Fruit fly (Drosophila melanogaster) whole organism, prepupa: ENCODE measurements around the gene CG5282.
A peak's percentile ranks its signal among the peaks of the same experiment; 100 is the strongest.

Experiments used
- Blimp-1 ChIP-seq: fragments of 200-800 bp; sonication (Bioruptor generic); optimal IDR thresholded peaks from 3 replicates; lab custom pipeline; 2017; ENCODE audit warnings: missing biosample characterization, missing genetic modification characterization, mild to moderate bottlenecking, moderate library complexity, missing genetic modification reagents
- CG10631 ChIP-seq: fragments of 200-800 bp; sonication (Bioruptor generic); optimal IDR thresholded peaks from 2 replicates; lab custom pipeline; 2016; ENCODE audit warnings: missing biosample characterization, missing genetic modification characterization
- CG10669 ChIP-seq: fragments of 200-800 bp; sonication (Bioruptor generic); optimal IDR thresholded peaks from 3 replicates; lab custom pipeline; 2018; ENCODE audit warnings: missing biosample characterization, mild to moderate bottlenecking, missing genetic modification characterization, moderate library complexity
- CG11294 ChIP-seq: fragments of 200-800 bp; sonication (Bioruptor generic); IDR thresholded peaks from 2 replicates; pipeline ENCODE4 v1.3.6; 2022; ENCODE audit warnings: missing biosample characterization, missing genetic modification characterization
- CG11762 ChIP-seq: fragments of 200-800 bp; sonication (Bioruptor generic); optimal IDR thresholded peaks from 3 replicates; lab custom pipeline; 2016; ENCODE audit warnings: missing biosample characterization, missing genetic modification characterization; ENCODE audit not compliant: insufficient read depth
- CG11902 ChIP-seq: fragments of 200-800 bp; sonication (Bioruptor generic); optimal IDR thresholded peaks from 3 replicates; lab custom pipeline; 2016; ENCODE audit warnings: missing biosample characterization, missing genetic modification characterization
- CG15336 ChIP-seq: fragments of 200-800 bp; sonication (Bioruptor generic); IDR thresholded peaks from 2 replicates; pipeline ENCODE4 v1.3.6; 2022; ENCODE audit warnings: missing biosample characterization, missing genetic modification characterization
- CG16779 ChIP-seq: fragments of 200-800 bp; sonication (Bioruptor generic); optimal IDR thresholded peaks from 3 replicates; lab custom pipeline; 2017; ENCODE audit warnings: missing biosample characterization, mild to moderate bottlenecking, missing genetic modification characterization
- CG3032 ChIP-seq: fragments of 200-800 bp; optimal IDR thresholded peaks from 2 replicates; lab custom pipeline; 2019; ENCODE audit warnings: missing biosample characterization, mild to moderate bottlenecking, missing genetic modification characterization, moderate library complexity
- CG34406 ChIP-seq: fragments of 200-800 bp; sonication (Bioruptor generic); optimal IDR thresholded peaks from 3 replicates; lab custom pipeline; 2016; ENCODE audit warnings: missing biosample characterization, missing genetic modification characterization
- CG3919 ChIP-seq: fragments of 200-800 bp; sonication (Bioruptor generic); optimal IDR thresholded peaks from 3 replicates; lab custom pipeline; 2016; ENCODE audit warnings: missing biosample characterization, missing genetic modification characterization
- CG4318 ChIP-seq: fragments of 200-800 bp; sonication (Bioruptor generic); optimal IDR thresholded peaks from 3 replicates; lab custom pipeline; 2017; ENCODE audit warnings: missing biosample characterization, mild to moderate bottlenecking, missing genetic modification characterization
- CG6163 ChIP-seq: fragments of 200-800 bp; sonication (Bioruptor generic); IDR thresholded peaks from 3 replicates; pipeline ENCODE4 v1.3.6; 2022; ENCODE audit warnings: missing biosample characterization, missing genetic modification characterization
- CG6276 ChIP-seq: fragments of 200-800 bp; sonication (Bioruptor generic); optimal IDR thresholded peaks from 2 replicates; lab custom pipeline; 2017; ENCODE audit warnings: missing biosample characterization, mild to moderate bottlenecking, missing genetic modification characterization
- CG6792 ChIP-seq: fragments of 200-800 bp; sonication (Bioruptor generic); optimal IDR thresholded peaks from 3 replicates; lab custom pipeline; 2016; ENCODE audit warnings: missing biosample characterization, missing genetic modification characterization
- CG6854 ChIP-seq: fragments of 200-800 bp; sonication (Bioruptor generic); optimal IDR thresholded peaks from 2 replicates; lab custom pipeline; 2017; ENCODE audit warnings: missing biosample characterization, mild to moderate bottlenecking, missing genetic modification characterization
- CG7368 ChIP-seq: fragments of 200-800 bp; sonication (Bioruptor generic); optimal IDR thresholded peaks from 3 replicates; lab custom pipeline; 2016; ENCODE audit warnings: missing biosample characterization, missing genetic modification characterization
- CG8119 ChIP-seq: fragments of 200-800 bp; sonication (Bioruptor generic); IDR thresholded peaks from 3 replicates; pipeline ENCODE4 v1.3.6; 2022; ENCODE audit warnings: missing biosample characterization, missing genetic modification characterization
- CG8632 ChIP-seq: fragments of 200-800 bp; sonication (Bioruptor generic); optimal IDR thresholded peaks from 3 replicates; lab custom pipeline; 2016; ENCODE audit warnings: missing biosample characterization, missing genetic modification characterization
- CG9139 ChIP-seq: fragments of 200-800 bp; sonication (Bioruptor generic); optimal IDR thresholded peaks from 3 replicates; lab custom pipeline; 2017; ENCODE audit warnings: missing biosample characterization, mild to moderate bottlenecking, missing genetic modification characterization
- Eip75B ChIP-seq: fragments of 200-800 bp; sonication (Bioruptor generic); optimal IDR thresholded peaks from 3 replicates; lab custom pipeline; 2016; ENCODE audit warnings: missing biosample characterization, missing genetic modification characterization
- Eip93F ChIP-seq: fragments of 200-800 bp; sonication (Bioruptor generic); optimal IDR thresholded peaks from 2 replicates; lab custom pipeline; 2016; ENCODE audit warnings: missing biosample characterization, mild to moderate bottlenecking, missing genetic modification characterization
- Ets96B ChIP-seq: fragments of 200-800 bp; optimal IDR thresholded peaks from 2 replicates; lab custom pipeline; 2019; ENCODE audit warnings: missing biosample characterization, mild to moderate bottlenecking, missing genetic modification characterization, moderate library complexity
- Gug ChIP-seq: fragments of 200-800 bp; sonication (Bioruptor generic); IDR thresholded peaks from 2 replicates; pipeline ENCODE4 v1.3.6; 2022; ENCODE audit warnings: missing biosample characterization, missing genetic modification characterization
- Hr39 ChIP-seq: fragments of 200-800 bp; sonication (Bioruptor generic); optimal IDR thresholded peaks from 2 replicates; lab custom pipeline; 2016; ENCODE audit warnings: missing biosample characterization, missing genetic modification characterization
- Smox ChIP-seq: fragments of 200-800 bp; sonication (Bioruptor generic); optimal IDR thresholded peaks from 3 replicates; lab custom pipeline; 2016; ENCODE audit warnings: missing biosample characterization, missing genetic modification characterization
- Sox102F ChIP-seq: fragments of 200-800 bp; sonication (Bioruptor generic); optimal IDR thresholded peaks from 2 replicates; lab custom pipeline; 2016; ENCODE audit warnings: missing biosample characterization, mild to moderate bottlenecking, missing genetic modification characterization
- Sox14 ChIP-seq: fragments of 200-800 bp; sonication (Bioruptor generic); optimal IDR thresholded peaks from 3 replicates; lab custom pipeline; 2016; ENCODE audit warnings: missing biosample characterization, missing genetic modification characterization
- Sox15 ChIP-seq: fragments of 200-800 bp; sonication (Bioruptor generic); optimal IDR thresholded peaks from 3 replicates; lab custom pipeline; 2016; ENCODE audit warnings: missing biosample characterization, missing genetic modification characterization
- dsx ChIP-seq: fragments of 200-800 bp; optimal IDR thresholded peaks from 3 replicates; lab custom pipeline; 2019; ENCODE audit warnings: missing biosample characterization, mild to moderate bottlenecking, missing genetic modification characterization, moderate library complexity; ENCODE audit not compliant: poor library complexity, severe bottlenecking
- eg ChIP-seq: fragments of 200-800 bp; sonication (Bioruptor generic); IDR thresholded peaks from 3 replicates; pipeline ENCODE4 v1.3.6; 2022; ENCODE audit warnings: missing biosample characterization, missing genetic modification characterization
- esn ChIP-seq: fragments of 200-800 bp; sonication (Bioruptor generic); optimal IDR thresholded peaks from 2 replicates; lab custom pipeline; 2016; ENCODE audit warnings: missing biosample characterization, mild to moderate bottlenecking, missing genetic modification characterization, moderate library complexity
- fd85E ChIP-seq: fragments of 200-800 bp; sonication (Bioruptor generic); optimal IDR thresholded peaks from 3 replicates; lab custom pipeline; 2016; ENCODE audit warnings: missing biosample characterization, missing genetic modification characterization
- fkh ChIP-seq: fragments of 200-800 bp; sonication (Bioruptor generic); optimal IDR thresholded peaks from 3 replicates; lab custom pipeline; 2017; ENCODE audit warnings: missing biosample characterization, mild to moderate bottlenecking, missing genetic modification characterization, moderate library complexity
- net ChIP-seq: fragments of 200-800 bp; sonication (Bioruptor generic); optimal IDR thresholded peaks from 3 replicates; lab custom pipeline; 2016; ENCODE audit warnings: missing biosample characterization, missing genetic modification characterization
- pdm3 ChIP-seq: fragments of 200-800 bp; sonication (Bioruptor generic); optimal IDR thresholded peaks from 3 replicates; lab custom pipeline; 2016; ENCODE audit warnings: missing biosample characterization, missing genetic modification characterization
- ss ChIP-seq, 2 experiments: fragments of 200-800 bp; sonication (Bioruptor generic); optimal IDR thresholded peaks; 2 replicates in 1 of 2; 3 replicates in 1 of 2; lab custom pipeline; 2017 to 2018; ENCODE audit warnings: mild to moderate bottlenecking in 2 of 2, missing biosample characterization in 2 of 2, missing genetic modification characterization in 2 of 2, moderate library complexity in 1 of 2
- topi ChIP-seq: fragments of 200-800 bp; sonication (Bioruptor generic); optimal IDR thresholded peaks from 3 replicates; lab custom pipeline; 2016; ENCODE audit warnings: missing biosample characterization, missing genetic modification characterization
- vri ChIP-seq: fragments of 200-800 bp; sonication (Bioruptor generic); optimal IDR thresholded peaks from 3 replicates; lab custom pipeline; 2016; ENCODE audit warnings: missing biosample characterization, mild to moderate bottlenecking, missing genetic modification characterization

CG5282 gene

DNA sequence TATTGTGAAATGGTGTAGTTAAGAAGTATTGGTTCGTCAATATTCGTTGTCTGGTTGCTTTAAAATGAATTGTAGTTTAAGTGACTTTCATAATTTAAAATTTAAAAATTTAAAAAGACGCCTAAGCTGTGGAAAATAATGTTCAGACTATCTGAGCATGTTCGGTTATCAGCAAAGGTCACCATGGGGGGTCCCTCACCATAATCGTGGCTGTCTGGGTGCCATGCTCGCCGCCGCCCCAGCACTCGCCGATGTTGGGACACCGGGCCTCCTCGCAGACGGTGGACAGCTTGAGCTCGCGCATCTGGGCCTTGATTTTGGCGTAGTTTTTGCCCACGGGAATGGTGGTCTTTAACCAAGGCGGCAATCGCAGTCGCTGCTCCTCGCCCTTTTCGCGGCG is 5.7 kb upstream of the CG5282 start:
- TF ChIP-seq CG8632 (GFP tag; lab: Kevin White, UChicago), result no peak
- no peak for TF ChIP-seq Hr39 (GFP tag; lab: Kevin White, UChicago)
- TF ChIP-seq Gug (GFP tag; lab: Robert Waterston, UW), result no peak
- TF ChIP-seq topi, result no peak
- TF ChIP-seq dsx, result no peak
- TF ChIP-seq CG6163 (GFP tag; lab: Robert Waterston, UW), result no peak
- TF ChIP-seq Sox102F (GFP tag; lab: Kevin White, UChicago), result no peak
- TF ChIP-seq fkh (GFP tag; lab: Kevin White, UChicago), result no peak
- no peak for TF ChIP-seq Eip75B (GFP tag; lab: Kevin White, UChicago)
- TF ChIP-seq Sox15 (GFP tag; lab: Kevin White, UChicago), result no peak

DNA sequence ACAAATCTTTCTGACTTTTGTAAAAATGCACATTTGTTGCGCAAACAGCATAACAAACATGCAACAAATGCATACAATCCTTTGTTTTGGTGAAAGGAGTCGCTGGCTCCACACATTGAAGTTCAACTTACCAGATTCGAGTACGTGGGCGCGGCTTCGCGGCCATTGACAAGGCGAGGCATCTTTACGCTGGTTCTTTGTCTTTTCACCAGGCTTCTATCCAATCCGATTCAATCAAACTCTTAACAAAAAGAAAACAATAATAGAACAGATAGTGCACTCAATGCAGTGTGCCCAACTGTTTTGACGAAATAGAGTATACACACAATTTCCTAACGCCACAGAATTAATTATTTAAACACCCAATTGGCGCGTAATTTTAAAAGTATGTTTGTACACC is 4.3 kb upstream of the CG5282 start, which contains the start of gene CG5262:
CG5262 (minus strand) TSS at position 294 of the 400 bp plus-strand sequence.
- TF ChIP-seq Ets96B (tag; lab: Kevin White, UChicago) (no peak), CG3032 (peak; percentile 13), Blimp-1 (GFP tag; lab: Kevin White, UChicago) (no peak), CG10631 (GFP tag; lab: Kevin White, UChicago) (no peak), pdm3 (GFP tag; lab: Kevin White, UChicago) (no peak), CG6792 (GFP tag; lab: Kevin White, UChicago) (no peak), CG3919 (GFP tag; lab: Kevin White, UChicago) (no peak), Smox (no peak), CG15336 (GFP tag; lab: Robert Waterston, UW) (0 out of 2 replicates have a peak, but pooled peaks have one; percentile 25), CG11294 (no peak), Gug (GFP tag; lab: Robert Waterston, UW) (no peak), CG11762 (GFP tag; lab: Kevin White, UChicago) (no peak), CG11902 (no peak), Eip93F (GFP tag; lab: Kevin White, UChicago) (no peak), ss (GFP tag; optimal IDR thresholded peaks at IDR 0.05; lab: Kevin White, UChicago) (no peak), net (no peak), Sox14 (GFP tag; lab: Kevin White, UChicago) (peak; percentile 87), CG34406 (GFP tag; lab: Kevin White, UChicago) (no peak), CG7368 (GFP tag; lab: Kevin White, UChicago) (no peak), CG6854 (GFP tag; lab: Kevin White, UChicago) (no peak), fd85E (GFP tag; lab: Kevin White, UChicago) (no peak), eg (GFP tag; lab: Robert Waterston, UW) (no peak), CG16779 (tag; lab: Kevin White, UChicago) (no peak)
- TF ChIP-seq, all 60 proteins: peak for 3

DNA sequence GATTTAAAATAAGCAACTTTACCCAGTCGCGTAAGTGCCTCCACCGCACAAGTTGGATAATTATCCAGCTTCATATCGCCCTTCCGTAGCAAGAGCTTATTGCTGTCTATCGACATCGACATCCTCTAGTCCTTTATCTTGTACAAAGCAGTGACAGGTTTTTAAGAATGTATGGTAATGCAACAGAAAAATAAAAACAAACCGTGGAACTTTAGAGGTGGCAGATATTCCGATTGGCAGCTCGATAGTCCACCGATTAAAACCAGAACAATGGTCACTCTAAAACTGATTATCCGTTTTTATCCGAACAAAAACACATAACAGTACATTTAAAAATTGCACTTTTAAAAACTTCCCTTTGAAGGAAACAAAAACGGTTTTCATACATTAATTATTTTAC is 1.6 kb upstream of the CG5282 start, which contains the start of gene CG5274:
CG5274 (minus strand) TSS at position 218 of the 400 bp plus-strand sequence.
- TF ChIP-seq esn (GFP tag; lab: Kevin White, UChicago) (no peak), net (no peak), CG6792 (GFP tag; lab: Kevin White, UChicago) (no peak), CG9139 (GFP tag; lab: Kevin White, UChicago) (no peak), CG4318 (GFP tag; lab: Kevin White, UChicago) (no peak), Sox102F (GFP tag; lab: Kevin White, UChicago) (no peak), CG6276 (no peak), CG10669 (GFP tag; lab: Kevin White, UChicago) (no peak), vri (GFP tag; lab: Kevin White, UChicago) (no peak), CG11902 (no peak), fd85E (GFP tag; lab: Kevin White, UChicago) (no peak), Ets96B (tag; lab: Kevin White, UChicago) (no peak), Gug (GFP tag; lab: Robert Waterston, UW) (no peak), CG8119 (GFP tag; lab: Robert Waterston, UW) (no peak)
- TF ChIP-seq, all 60 proteins: peak for 0
